Fruit fly (Drosophila melanogaster) whole organism, pupa: ENCODE results near the gene mRRF1.

Source experiments
- CG10348 ChIP-seq: fragments of 200-800 bp; sonication (Bioruptor generic); IDR thresholded peaks from 2 replicates; pipeline ENCODE4 v1.3.6; 2022; ENCODE audit warnings: missing biosample characterization, missing genetic modification characterization
- CG12605 ChIP-seq: fragments of 200-800 bp; sonication (Bioruptor generic); IDR thresholded peaks from 2 replicates; pipeline ENCODE4 v1.3.6; 2022; ENCODE audit warnings: missing biosample characterization, missing genetic modification characterization
- CG13204 ChIP-seq: fragments of 200-800 bp; sonication (Bioruptor generic); optimal IDR thresholded peaks from 2 replicates; lab custom pipeline; 2018; ENCODE audit warnings: missing biosample characterization, mild to moderate bottlenecking, missing genetic modification characterization, moderate library complexity
- CG14655 ChIP-seq: fragments of 200-800 bp; sonication (Bioruptor generic); optimal IDR thresholded peaks from 3 replicates; lab custom pipeline; 2017; ENCODE audit warnings: mild to moderate bottlenecking, missing biosample characterization, missing genetic modification reagents, missing genetic modification characterization
- CG15710 ChIP-seq: fragments of 200-800 bp; sonication (Bioruptor generic); optimal IDR thresholded peaks from 2 replicates; lab custom pipeline; 2018; ENCODE audit warnings: missing biosample characterization, mild to moderate bottlenecking, missing genetic modification characterization, moderate library complexity
- CG17806 ChIP-seq: fragments of 200-800 bp; sonication (Bioruptor generic); optimal IDR thresholded peaks from 2 replicates; lab custom pipeline; 2018; ENCODE audit warnings: missing biosample characterization, mild to moderate bottlenecking, missing genetic modification characterization, moderate library complexity
- CG32121 ChIP-seq: fragments of 200-800 bp; sonication (Bioruptor generic); IDR thresholded peaks from 2 replicates; pipeline ENCODE4 v1.3.6; 2022; ENCODE audit warnings: missing biosample characterization, missing genetic modification characterization
- CG34367 ChIP-seq: fragments of 200-800 bp; sonication (Bioruptor generic); optimal IDR thresholded peaks from 2 replicates; lab custom pipeline; 2018; ENCODE audit warnings: missing biosample characterization, mild to moderate bottlenecking, missing genetic modification characterization
- CG4496 ChIP-seq: fragments of 200-800 bp; sonication (Bioruptor generic); IDR thresholded peaks from 3 replicates; pipeline ENCODE4 v1.3.6; 2022; ENCODE audit warnings: missing biosample characterization, missing genetic modification characterization
- CG8159 ChIP-seq: fragments of 200-800 bp; sonication (Bioruptor generic); optimal IDR thresholded peaks from 3 replicates; lab custom pipeline; 2018; ENCODE audit warnings: missing biosample characterization, mild to moderate bottlenecking, missing genetic modification characterization, moderate library complexity
- CG8301 ChIP-seq: fragments of 200-800 bp; sonication (Bioruptor generic); optimal IDR thresholded peaks from 2 replicates; lab custom pipeline; 2018; ENCODE audit warnings: missing biosample characterization, mild to moderate bottlenecking, missing genetic modification characterization
- CG9948 ChIP-seq: fragments of 200-800 bp; sonication (Bioruptor generic); optimal IDR thresholded peaks from 2 replicates; lab custom pipeline; 2018; ENCODE audit warnings: missing biosample characterization, mild to moderate bottlenecking, missing genetic modification characterization, moderate library complexity
- D1 ChIP-seq: fragments of 200-800 bp; sonication (Bioruptor generic); optimal IDR thresholded peaks from 2 replicates; lab custom pipeline; 2018; ENCODE audit warnings: missing biosample characterization, mild to moderate bottlenecking, missing genetic modification characterization, moderate library complexity
- EcR ChIP-seq: fragments of 200-800 bp; sonication (Bioruptor generic); optimal IDR thresholded peaks from 3 replicates; lab custom pipeline; 2019; ENCODE audit warnings: missing biosample characterization, missing genetic modification characterization, mild to moderate bottlenecking, moderate library complexity, missing genetic modification reagents
- Ets98B ChIP-seq: fragments of 200-800 bp; sonication (Bioruptor generic); IDR thresholded peaks from 2 replicates; pipeline ENCODE4 v1.3.6; 2022; ENCODE audit warnings: missing biosample characterization, missing genetic modification characterization
- Pif1A ChIP-seq: fragments of 200-800 bp; sonication (Bioruptor generic); optimal IDR thresholded peaks from 3 replicates; lab custom pipeline; 2016; ENCODE audit warnings: missing biosample characterization, missing genetic modification characterization
- Pif1B ChIP-seq: fragments of 200-800 bp; sonication (Bioruptor generic); optimal IDR thresholded peaks from 3 replicates; lab custom pipeline; 2016; ENCODE audit warnings: missing biosample characterization, missing genetic modification characterization
- Snoo ChIP-seq: fragments of 200-800 bp; sonication (Bioruptor generic); optimal IDR thresholded peaks from 3 replicates; lab custom pipeline; 2017; ENCODE audit warnings: missing biosample characterization, mild to moderate bottlenecking, missing genetic modification characterization, inconsistent platforms
- fd96Ca ChIP-seq: fragments of 200-800 bp; sonication (Bioruptor generic); IDR thresholded peaks from 3 replicates; pipeline ENCODE4 v1.3.6; 2022; ENCODE audit warnings: missing biosample characterization, missing genetic modification characterization
- gl ChIP-seq: fragments of 200-800 bp; sonication (Bioruptor generic); optimal IDR thresholded peaks from 2 replicates; lab custom pipeline; 2018; ENCODE audit warnings: missing biosample characterization, mild to moderate bottlenecking, missing genetic modification characterization
- rn ChIP-seq: fragments of 200-800 bp; sonication (Bioruptor generic); IDR thresholded peaks from 2 replicates; pipeline ENCODE4 v1.3.6; 2022; ENCODE audit warnings: missing biosample characterization, missing genetic modification characterization

mRRF1 gene

dm6 chr3L:9372278-9372975 lies 8.3 kb downstream of the mRRF1 start, which contains the start of the genes Hsp67Bc, CG4456 and Hsp22:
Gene Hsp67Bc, minus strand, starts transcription at chr3L:9372497.
Gene CG4456, plus strand, starts transcription at chr3L:9372722.
Gene Hsp22, plus strand, starts transcription at chr3L:9372931.
- no peak for TF ChIP-seq CG34367 (tag; lab: Kevin White, UChicago)
- TF ChIP-seq CG4496 (GFP tag; lab: Robert Waterston, UW) = peak; percentile 59; the same call in 1 of the 3 replicates
- peak; percentile 27 for TF ChIP-seq Pif1B (GFP tag; lab: Kevin White, UChicago)
- peak; percentile 91 for TF ChIP-seq EcR (GFP tag; lab: Kevin White, UChicago)
- no peak for TF ChIP-seq gl (tag; lab: Kevin White, UChicago)
- no peak for TF ChIP-seq CG12605 (GFP tag; lab: Robert Waterston, UW)
- TF ChIP-seq CG15710 (tag; lab: Kevin White, UChicago) = no peak

- TF ChIP-seq CG17806 (peak; percentile 74), EcR (GFP tag; lab: Kevin White, UChicago) (peak; percentile 90), CG4496 (GFP tag; lab: Robert Waterston, UW) (peak; percentile 93), fd96Ca (GFP tag; lab: Robert Waterston, UW) (peak; percentile 82), CG10348 (GFP tag; lab: Robert Waterston, UW) (peak; percentile 6; the same call in 1 of the 2 replicates), CG34367 (tag; lab: Kevin White, UChicago) (peak; percentile 44), CG8301 (tag; lab: Kevin White, UChicago) (peak; percentile 70), CG12605 (GFP tag; lab: Robert Waterston, UW) (peak; percentile 81), Ets98B (GFP tag; lab: Robert Waterston, UW) (peak; percentile 88), rn (GFP tag; lab: Robert Waterston, UW) (peak; percentile 64), CG15710 (tag; lab: Kevin White, UChicago) (peak; percentile 70), Pif1B (GFP tag; lab: Kevin White, UChicago) (peak; percentile 73), D1 (tag; lab: Kevin White, UChicago) (no peak), Pif1A (GFP tag; lab: Kevin White, UChicago) (peak; percentile 16), CG14655 (GFP tag; lab: Kevin White, UChicago) (peak; percentile 84), gl (tag; lab: Kevin White, UChicago) (peak; percentile 19), CG8159 (tag; lab: Kevin White, UChicago) (peak; percentile 73), Snoo (tag; lab: Kevin White, UChicago) (peak; percentile 67), CG9948 (tag; lab: Kevin White, UChicago) (peak; percentile 67), CG32121 (GFP tag; lab: Robert Waterston, UW) (peak; percentile 89), CG13204 (GFP tag; lab: Kevin White, UChicago) (no peak)
These were observed 9.3 kb downstream of the mRRF1 start for dm6 chr3L:9373374-9374004.

DNA sequence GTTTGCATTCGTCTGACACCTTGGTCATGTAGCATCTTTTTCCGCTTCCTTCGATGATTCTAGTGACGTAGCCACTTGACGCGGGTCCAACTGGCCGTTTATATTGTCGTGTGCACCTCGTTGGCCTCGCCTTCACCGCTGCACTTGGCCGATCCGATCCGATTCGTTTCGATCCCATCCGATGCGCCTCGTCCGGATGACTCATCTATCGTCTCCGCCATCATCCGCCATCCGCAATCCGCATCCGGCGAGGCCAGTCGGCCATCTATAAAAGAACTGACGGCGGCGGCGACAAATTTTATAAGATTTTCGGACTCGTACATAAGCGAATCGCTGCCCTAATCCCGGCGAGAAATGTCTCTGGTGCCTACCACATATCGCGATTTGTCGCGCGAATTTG lies 11.0 kb downstream of the mRRF1 start, which contains the start of gene CG4461:
TSS of gene CG4461 (plus strand) at position 301 of the 400 bp plus-strand sequence.
- TF ChIP-seq D1 (tag; lab: Kevin White, UChicago) = no peak
- TF ChIP-seq CG8159 (tag; lab: Kevin White, UChicago) = no peak
- TF ChIP-seq fd96Ca (GFP tag; lab: Robert Waterston, UW) = no peak
- no peak for TF ChIP-seq CG10348 (GFP tag; lab: Robert Waterston, UW)
- no peak for TF ChIP-seq CG14655 (GFP tag; lab: Kevin White, UChicago)
- no peak for TF ChIP-seq CG32121 (GFP tag; lab: Robert Waterston, UW)
- TF ChIP-seq Snoo (tag; lab: Kevin White, UChicago) = no peak
- TF ChIP-seq CG13204 (GFP tag; lab: Kevin White, UChicago) = no peak
- TF ChIP-seq CG15710 (tag; lab: Kevin White, UChicago) = no peak
- TF ChIP-seq Ets98B (GFP tag; lab: Robert Waterston, UW) = no peak

DNA sequence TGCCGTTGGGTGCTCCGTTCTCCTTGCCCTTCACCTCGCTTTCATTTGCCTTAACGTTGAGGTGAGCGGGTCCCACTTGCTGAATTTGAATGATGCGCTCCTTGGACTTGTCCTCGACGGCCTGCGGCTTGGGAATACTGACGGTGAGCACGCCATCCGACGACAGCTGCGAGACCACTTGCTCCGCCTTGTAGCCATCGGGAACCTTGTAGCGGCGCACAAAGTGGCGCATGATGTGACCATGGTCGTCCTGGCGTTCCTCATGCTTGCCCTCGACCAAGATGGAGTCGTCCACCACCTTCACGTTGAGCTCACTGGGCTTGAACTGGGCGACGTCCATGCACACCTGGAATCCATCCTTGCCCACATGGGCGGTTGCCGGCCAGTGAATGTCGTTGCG lies 12.4 kb downstream of the mRRF1 start:
- TF ChIP-seq CG10348 (GFP tag; lab: Robert Waterston, UW) (no peak), gl (tag; lab: Kevin White, UChicago) (no peak), CG4496 (GFP tag; lab: Robert Waterston, UW) (no peak), CG8301 (tag; lab: Kevin White, UChicago) (no peak), fd96Ca (GFP tag; lab: Robert Waterston, UW) (no peak), Pif1A (GFP tag; lab: Kevin White, UChicago) (no peak), CG12605 (GFP tag; lab: Robert Waterston, UW) (no peak)

- TF ChIP-seq CG32121 (GFP tag; lab: Robert Waterston, UW) (peak; percentile 95), CG12605 (GFP tag; lab: Robert Waterston, UW) (peak; percentile 93), CG9948 (tag; lab: Kevin White, UChicago) (peak; percentile 87), CG17806 (peak; percentile 89), rn (GFP tag; lab: Robert Waterston, UW) (peak; percentile 78), CG10348 (GFP tag; lab: Robert Waterston, UW) (0 out of 2 replicates have a peak, but pooled peaks have one; percentile 34), CG14655 (GFP tag; lab: Kevin White, UChicago) (peak; percentile 90), CG34367 (tag; lab: Kevin White, UChicago) (peak; percentile 85), EcR (GFP tag; lab: Kevin White, UChicago) (peak; percentile 97), CG8159 (tag; lab: Kevin White, UChicago) (peak; percentile 88), Ets98B (GFP tag; lab: Robert Waterston, UW) (peak; percentile 95), gl (tag; lab: Kevin White, UChicago) (peak; percentile 85), Pif1A (GFP tag; lab: Kevin White, UChicago) (peak; percentile 95), CG4496 (GFP tag; lab: Robert Waterston, UW) (peak; percentile 95), fd96Ca (GFP tag; lab: Robert Waterston, UW) (peak; percentile 70), Pif1B (GFP tag; lab: Kevin White, UChicago) (peak; percentile 93), CG8301 (tag; lab: Kevin White, UChicago) (peak; percentile 89), D1 (tag; lab: Kevin White, UChicago) (no peak), CG13204 (GFP tag; lab: Kevin White, UChicago) (no peak), Snoo (tag; lab: Kevin White, UChicago) (peak; percentile 88), CG15710 (tag; lab: Kevin White, UChicago) (peak; percentile 79)
These were observed 13.3 kb downstream of the mRRF1 start, which contains the start of gene Hsp26 for dm6 chr3L:9377198-9378035. Gene Hsp26, minus strand, starts transcription at chr3L:9377427.
